Fruit fly (Drosophila melanogaster) whole organism, embryonic: Measurements from ENCODE around the gene CG13996.

Experiments
- Aef1 ChIP-seq: fragments of 200-800 bp; sonication (Bioruptor generic); IDR thresholded peaks from 3 replicates; pipeline ENCODE4 v1.3.6; 2022; ENCODE audit warnings: missing biosample characterization, missing genetic modification characterization
- Antp ChIP-seq: fragments of 200-800 bp; sonication (Bioruptor generic); optimal IDR thresholded peaks from 3 replicates; lab custom pipeline; 2016; ENCODE audit warnings: missing biosample characterization, missing genetic modification characterization
- BEAF-32 ChIP-seq: fragments of 200-800 bp; sonication (Bioruptor generic); optimal IDR thresholded peaks from 3 replicates; lab custom pipeline; 2017; ENCODE audit warnings: missing biosample characterization, missing genetic modification characterization, mild to moderate bottlenecking, moderate library complexity, missing genetic modification reagents
- BtbVII ChIP-seq: fragments of 200-800 bp; sonication (Bioruptor generic); optimal IDR thresholded peaks from 3 replicates; lab custom pipeline; 2017; ENCODE audit warnings: missing biosample characterization, mild to moderate bottlenecking, missing genetic modification characterization
- CG11398 ChIP-seq: fragments of 200-800 bp; sonication (Bioruptor generic); optimal IDR thresholded peaks from 2 replicates; lab custom pipeline; 2016; ENCODE audit warnings: missing biosample characterization, missing genetic modification characterization
- CG12299 ChIP-seq: fragments of 200-800 bp; sonication (Bioruptor generic); optimal IDR thresholded peaks from 2 replicates; lab custom pipeline; 2018; ENCODE audit warnings: missing biosample characterization, mild to moderate bottlenecking, missing genetic modification characterization
- CG12744 ChIP-seq: fragments of 200-800 bp; sonication (Bioruptor generic); optimal IDR thresholded peaks from 2 replicates; lab custom pipeline; 2016; ENCODE audit warnings: missing biosample characterization, missing genetic modification characterization
- CG15514 ChIP-seq: fragments of 200-800 bp; sonication (Bioruptor generic); optimal IDR thresholded peaks from 3 replicates; lab custom pipeline; 2017; ENCODE audit warnings: missing biosample characterization, missing genetic modification characterization, mild to moderate bottlenecking, moderate library complexity, missing genetic modification reagents
- CG15601 ChIP-seq: fragments of 200-800 bp; sonication (Bioruptor generic); optimal IDR thresholded peaks from 3 replicates; lab custom pipeline; 2019; ENCODE audit warnings: missing biosample characterization, mild to moderate bottlenecking, missing genetic modification characterization, moderate library complexity
- CG17186 ChIP-seq: fragments of 200-800 bp; sonication (Bioruptor generic); optimal IDR thresholded peaks from 3 replicates; lab custom pipeline; 2017; ENCODE audit warnings: missing biosample characterization, missing genetic modification reagents, missing genetic modification characterization
- CG17328 ChIP-seq: fragments of 200-800 bp; sonication (Bioruptor generic); IDR thresholded peaks from 2 replicates; pipeline ENCODE4 v1.3.6; 2022; ENCODE audit warnings: missing biosample characterization, missing genetic modification characterization
- CG18619 ChIP-seq: fragments of 200-800 bp; sonication (Bioruptor generic); optimal IDR thresholded peaks from 3 replicates; lab custom pipeline; 2017; ENCODE audit warnings: missing biosample characterization, mild to moderate bottlenecking, missing genetic modification characterization
- CG30020 ChIP-seq: fragments of 200-800 bp; optimal IDR thresholded peaks from 2 replicates; lab custom pipeline; 2019; ENCODE audit warnings: missing biosample characterization, mild to moderate bottlenecking, missing genetic modification characterization, moderate library complexity
- CG3065 ChIP-seq: fragments of 200-800 bp; sonication (Bioruptor generic); optimal IDR thresholded peaks from 2 replicates; lab custom pipeline; 2016; ENCODE audit warnings: missing biosample characterization, missing genetic modification characterization
- CG31365 ChIP-seq: fragments of 200-800 bp; sonication (Bioruptor generic); optimal IDR thresholded peaks from 2 replicates; lab custom pipeline; 2018; ENCODE audit warnings: missing biosample characterization, mild to moderate bottlenecking, missing genetic modification characterization
- CG34224 ChIP-seq: fragments of 200-800 bp; sonication (Bioruptor generic); IDR thresholded peaks from 3 replicates; pipeline ENCODE4 v1.3.6; 2022; ENCODE audit warnings: missing biosample characterization, missing genetic modification characterization; ENCODE audit not compliant: partially characterized antibody
- CG34376 ChIP-seq: fragments of 200-800 bp; sonication (Bioruptor generic); optimal IDR thresholded peaks from 2 replicates; lab custom pipeline; 2018; ENCODE audit warnings: missing biosample characterization, mild to moderate bottlenecking, missing genetic modification characterization
- CG34422 ChIP-seq: fragments of 200-800 bp; sonication (Bioruptor generic); IDR thresholded peaks from 3 replicates; pipeline ENCODE4 v1.3.6; 2022; ENCODE audit warnings: missing biosample characterization, missing genetic modification characterization
- CG4424 ChIP-seq: fragments of 200-800 bp; sonication (Bioruptor generic); optimal IDR thresholded peaks from 3 replicates; lab custom pipeline; 2016; ENCODE audit warnings: missing biosample characterization, missing genetic modification characterization
- CG7928 ChIP-seq: fragments of 200-800 bp; sonication (Bioruptor generic); optimal IDR thresholded peaks from 2 replicates; lab custom pipeline; 2017; ENCODE audit warnings: missing biosample characterization, mild to moderate bottlenecking, missing genetic modification characterization
- CG7963 ChIP-seq: fragments of 200-800 bp; sonication (Bioruptor generic); IDR thresholded peaks from 3 replicates; pipeline ENCODE4 v1.3.6; 2022; ENCODE audit warnings: missing biosample characterization, missing genetic modification characterization; ENCODE audit not compliant: partially characterized antibody
- D ChIP-seq, 2 experiments: fragments of 200-800 bp in 1 of 2; fragments of >200 bp in 1 of 2; sonication (Bioruptor generic) in 1 of 2; optimal IDR thresholded peaks; 2 replicates in 1 of 2; 3 replicates in 1 of 2; lab custom pipeline; 2017; ENCODE audit warnings: mild to moderate bottlenecking in 1 of 2, missing biosample characterization in 1 of 2, missing genetic modification characterization in 1 of 2, missing genetic modification reagents in 1 of 2
- Dip3 ChIP-seq: fragments of 200-800 bp; sonication (Bioruptor generic); optimal IDR thresholded peaks from 3 replicates; lab custom pipeline; 2016; ENCODE audit warnings: missing biosample characterization, missing genetic modification characterization
- Dp ChIP-seq: fragments of 200-800 bp; sonication (Bioruptor generic); optimal IDR thresholded peaks from 2 replicates; lab custom pipeline; 2018; ENCODE audit warnings: missing biosample characterization, mild to moderate bottlenecking, missing genetic modification characterization, moderate library complexity
- H2.0 ChIP-seq: fragments of 200-800 bp; sonication (Bioruptor generic); IDR thresholded peaks from 2 replicates; pipeline ENCODE4 v1.3.6; 2022; ENCODE audit warnings: missing biosample characterization, missing genetic modification characterization
- HHEX ChIP-seq: fragments of 200-800 bp; sonication (Bioruptor generic); optimal IDR thresholded peaks from 3 replicates; lab custom pipeline; 2017; ENCODE audit warnings: missing biosample characterization, mild to moderate bottlenecking, missing genetic modification characterization, missing genetic modification reagents
- Lim3 ChIP-seq: fragments of 200-800 bp; sonication (Bioruptor generic); IDR thresholded peaks from 2 replicates; pipeline ENCODE4 v1.3.6; 2022; ENCODE audit warnings: missing biosample characterization, missing genetic modification characterization
- Lpt ChIP-seq: fragments of >200 bp; optimal IDR thresholded peaks from 2 replicates; lab custom pipeline; 2018; ENCODE audit warnings: missing biosample characterization, missing genetic modification characterization
- NFAT ChIP-seq: fragments of 200-800 bp; sonication (Bioruptor generic); IDR thresholded peaks from 2 replicates; pipeline ENCODE4 v1.3.6; 2022; ENCODE audit warnings: missing biosample characterization, missing genetic modification characterization
- Nf-YB ChIP-seq: fragments of 200-800 bp; sonication (Bioruptor generic); optimal IDR thresholded peaks from 3 replicates; lab custom pipeline; 2019; ENCODE audit warnings: missing biosample characterization, mild to moderate bottlenecking, missing genetic modification characterization, moderate library complexity
- Oli ChIP-seq: fragments of 200-800 bp; sonication (Bioruptor generic); optimal IDR thresholded peaks from 2 replicates; lab custom pipeline; 2018; ENCODE audit warnings: missing biosample characterization, mild to moderate bottlenecking, missing genetic modification characterization, moderate library complexity
- Ravus ChIP-seq: fragments of 200-800 bp; sonication (Bioruptor generic); IDR thresholded peaks from 2 replicates; pipeline ENCODE4 v1.3.6; 2022; ENCODE audit warnings: missing biosample characterization, missing genetic modification characterization
- Tbp ChIP-seq: fragments of >200 bp; optimal IDR thresholded peaks from 2 replicates; lab custom pipeline; 2018; ENCODE audit warnings: missing biosample characterization, missing genetic modification characterization
- Xrp1 ChIP-seq: fragments of 200-800 bp; sonication (Bioruptor generic); IDR thresholded peaks from 2 replicates; pipeline ENCODE4 v1.3.6; 2022; ENCODE audit warnings: missing biosample characterization, missing genetic modification characterization
- ato ChIP-seq: fragments of 200-800 bp; sonication (Bioruptor generic); IDR thresholded peaks from 2 replicates; pipeline ENCODE4 v1.3.6; 2022; ENCODE audit warnings: missing biosample characterization, missing genetic modification characterization; ENCODE audit not compliant: partially characterized antibody
- bcd ChIP-seq: fragments of 200-800 bp; sonication (Bioruptor generic); optimal IDR thresholded peaks from 2 replicates; lab custom pipeline; 2017; ENCODE audit warnings: missing biosample characterization, mild to moderate bottlenecking, missing genetic modification characterization
- crc ChIP-seq: fragments of 200-800 bp; sonication (Bioruptor generic); optimal IDR thresholded peaks from 2 replicates; lab custom pipeline; 2016; ENCODE audit warnings: missing biosample characterization, missing genetic modification characterization
- dati ChIP-seq: fragments of 200-800 bp; sonication (Bioruptor generic); IDR thresholded peaks from 2 replicates; pipeline ENCODE4 v1.3.6; 2022; ENCODE audit warnings: missing biosample characterization, missing genetic modification characterization
- emc ChIP-seq: fragments of 200-800 bp; sonication (Bioruptor generic); optimal IDR thresholded peaks from 2 replicates; lab custom pipeline; 2016; ENCODE audit warnings: missing biosample characterization, missing genetic modification characterization
- grn ChIP-seq: fragments of 200-800 bp; sonication (Bioruptor generic); optimal IDR thresholded peaks from 3 replicates; lab custom pipeline; 2017; ENCODE audit warnings: missing biosample characterization, missing genetic modification characterization
- ham ChIP-seq: fragments of 200-800 bp; sonication (Bioruptor generic); IDR thresholded peaks from 2 replicates; pipeline ENCODE4 v1.3.6; 2022; ENCODE audit warnings: missing biosample characterization, missing genetic modification characterization
- hth ChIP-seq: fragments of >200 bp; optimal IDR thresholded peaks from 2 replicates; lab custom pipeline; 2017; ENCODE audit warnings: inconsistent platforms
- pan ChIP-seq, 4 experiments: fragments of >200 bp in 3 of 4; fragments of 200-800 bp in 1 of 4; sonication (Bioruptor generic) in 1 of 4; optimal IDR thresholded peaks in 3 of 4; IDR thresholded peaks in 1 of 4; 2 replicates each; pipeline versions ENCODE4 v1.3.6 to Lab custom; 2017 to 2022; ENCODE audit warnings: missing biosample characterization in 2 of 4, missing genetic modification characterization in 2 of 4, mixed read lengths in 1 of 4
- pita ChIP-seq: fragments of 200-800 bp; sonication (Bioruptor generic); optimal IDR thresholded peaks from 2 replicates; lab custom pipeline; 2017; ENCODE audit warnings: missing biosample characterization, mild to moderate bottlenecking, missing genetic modification characterization
- run ChIP-seq: fragments of 200-800 bp; sonication (Bioruptor generic); optimal IDR thresholded peaks from 3 replicates; lab custom pipeline; 2018; ENCODE audit warnings: missing biosample characterization, mild to moderate bottlenecking, missing genetic modification characterization
- sc ChIP-seq, 3 experiments: fragments of >200 bp in 2 of 3; fragments of 200-800 bp in 1 of 3; sonication (Bioruptor generic) in 1 of 3; optimal IDR thresholded peaks; 2 replicates in 2 of 3; 3 replicates in 1 of 3; lab custom pipeline; 2017; ENCODE audit warnings: mild to moderate bottlenecking in 1 of 3, missing biosample characterization in 1 of 3, missing genetic modification characterization in 1 of 3, missing genetic modification reagents in 1 of 3
- ssp ChIP-seq: fragments of 200-800 bp; sonication (Bioruptor generic); IDR thresholded peaks from 2 replicates; pipeline ENCODE4 v1.3.6; 2022; ENCODE audit warnings: missing biosample characterization, missing genetic modification characterization
- tin ChIP-seq: fragments of 200-800 bp; sonication (Bioruptor generic); optimal IDR thresholded peaks from 3 replicates; lab custom pipeline; 2016; ENCODE audit warnings: missing biosample characterization, missing genetic modification characterization
- trem ChIP-seq: fragments of 200-800 bp; optimal IDR thresholded peaks from 3 replicates; lab custom pipeline; 2019; ENCODE audit warnings: missing biosample characterization, mild to moderate bottlenecking, missing genetic modification characterization, moderate library complexity

Gene CG13996

DNA sequence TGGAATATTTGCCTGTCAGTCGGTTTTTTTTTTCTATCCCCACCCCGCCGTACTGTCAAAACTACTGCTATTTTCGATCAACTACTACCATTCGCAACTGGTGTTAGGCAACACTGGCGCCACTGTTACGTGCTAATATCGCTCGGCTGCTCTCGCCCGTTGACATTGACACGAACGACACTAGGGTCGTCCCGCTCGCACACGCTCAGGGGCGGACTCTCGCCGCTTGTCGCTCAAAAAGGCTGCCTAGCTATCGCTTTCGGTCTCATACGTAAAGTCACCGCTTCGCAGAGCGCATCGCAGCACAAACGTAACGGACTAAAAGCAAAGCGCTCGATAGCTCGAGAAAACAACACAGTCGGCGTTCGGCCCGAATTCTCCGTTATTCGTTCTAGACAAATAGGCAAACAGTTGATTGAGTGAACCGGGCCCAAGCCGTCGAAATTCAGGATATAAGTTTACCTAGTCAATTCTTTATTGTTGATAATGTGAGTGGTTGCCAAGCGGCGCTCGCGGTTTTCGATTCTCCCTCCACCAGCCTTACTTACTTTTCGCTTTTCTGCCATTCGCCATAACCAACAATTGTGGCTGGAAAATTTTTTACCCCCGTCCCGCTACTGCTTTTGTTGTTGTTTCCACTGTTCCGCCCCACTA is 38.2 kb upstream of the CG13996 start (continued):
- TF ChIP-seq pita (GFP tag; lab: Kevin White, UChicago) (no peak), sc (optimal IDR thresholded peaks at IDR 0.05; lab: Kevin White, UChicago) (no peak), sc (GFP tag; optimal IDR thresholded peaks at IDR 0.05; lab: Kevin White, UChicago) (no peak), NFAT (GFP tag; lab: Robert Waterston, UW) (no peak), CG34376 (GFP tag; lab: Kevin White, UChicago) (peak; percentile 45), CG18619 (GFP tag; lab: Kevin White, UChicago) (peak; percentile 26), Ravus (GFP tag; lab: Robert Waterston, UW) (no peak), emc (no peak), Antp (peak; percentile 11), CG12299 (no peak), CG11398 (GFP tag; lab: Kevin White, UChicago) (no peak), bcd (no peak), CG34422 (GFP tag; lab: Robert Waterston, UW) (no peak), run (tag; lab: Kevin White, UChicago) (no peak), CG7963 (no peak), ato (no peak), ham (GFP tag; lab: Robert Waterston, UW) (no peak), pan (optimal IDR thresholded peaks at IDR 0.05; lab: Kevin White, UChicago) (no peak), pan (GFP tag; optimal IDR thresholded peaks at IDR 0.05 in 1 of 2, IDR thresholded peaks at IDR 0.05 in 1 of 2) (no peak), dati (GFP tag; lab: Robert Waterston, UW) (no peak), CG30020 (tag; lab: Kevin White, UChicago) (no peak), Tbp (GFP tag; lab: Kevin White, UChicago) (no peak), Dip3 (GFP tag; lab: Kevin White, UChicago) (peak; percentile 69), H2.0 (GFP tag; lab: Robert Waterston, UW) (no peak), CG12744 (peak; percentile 20), CG31365 (tag; lab: Kevin White, UChicago) (no peak), CG4424 (GFP tag; lab: Kevin White, UChicago) (peak; percentile 100), grn (peak; percentile 36), hth (lab: Kevin White, UChicago) (no peak), BEAF-32 (GFP tag; lab: Kevin White, UChicago) (peak; percentile 35), Lim3 (no peak), crc (GFP tag; lab: Kevin White, UChicago) (no peak), D (optimal IDR thresholded peaks at IDR 0.05; lab: Kevin White, UChicago) (no peak), D (GFP tag; optimal IDR thresholded peaks at IDR 0.05; lab: Kevin White, UChicago) (no peak), Aef1 (GFP tag; lab: Robert Waterston, UW) (no peak), CG34224 (no peak), CG17186 (GFP tag; lab: Kevin White, UChicago) (peak; percentile 16), Xrp1 (no peak), CG3065 (GFP tag; lab: Kevin White, UChicago) (no peak), tin (GFP tag; lab: Kevin White, UChicago) (peak; percentile 32), Oli (peak; percentile 4), Lpt (GFP tag; lab: Kevin White, UChicago) (no peak), CG17328 (GFP tag; lab: Robert Waterston, UW) (no peak), HHEX (GFP tag; lab: Kevin White, UChicago) (no peak), BtbVII (no peak), trem (peak; percentile 27), CG15601 (tag; lab: Kevin White, UChicago) (peak; percentile 78), CG15514 (GFP tag; lab: Kevin White, UChicago) (peak; percentile 14), CG7928 (GFP tag; lab: Kevin White, UChicago) (peak; percentile 20), Dp (GFP tag; lab: Kevin White, UChicago) (no peak), ssp (GFP tag; lab: Robert Waterston, UW) (no peak), Nf-YB (peak; percentile 50)
